Worm (Caenorhabditis elegans): ENCODE data around the gene ddi-1.

DNA sequence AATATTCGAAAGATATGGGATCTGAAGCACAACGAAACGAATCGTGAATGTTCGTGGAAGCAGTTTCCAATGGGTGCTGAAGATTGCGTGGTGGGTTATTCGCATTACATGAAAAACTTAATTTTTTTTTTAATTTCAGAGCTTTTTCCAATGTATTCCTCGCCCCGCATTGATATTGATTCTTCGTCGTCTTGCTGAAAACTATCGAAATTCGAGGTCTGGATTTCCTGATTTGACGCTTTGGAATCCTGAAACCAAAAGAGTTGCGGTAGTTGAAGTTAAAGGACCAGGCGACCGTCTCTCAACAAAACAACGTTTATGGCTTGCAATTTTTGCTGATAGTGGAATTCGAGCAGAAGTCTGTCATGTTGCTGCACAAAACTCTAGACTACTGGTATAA is 29.4 kb downstream of the ddi-1 start:
- TF ChIP-seq lin-39 (tag; optimal IDR thresholded peaks at IDR 0.05): no peak
- TF ChIP-seq mep-1 (tag; optimal IDR thresholded peaks at IDR 0.05): no peak
- TF ChIP-seq ces-1 (GFP tag; optimal IDR thresholded peaks at IDR 0.05): no peak
- no peak for TF ChIP-seq unc-62 (GFP tag; optimal IDR thresholded peaks at IDR 0.05)
- TF ChIP-seq nhr-11 (tag; optimal IDR thresholded peaks at IDR 0.05): no peak
- no peak for TF ChIP-seq nhr-84 (tag; optimal IDR thresholded peaks at IDR 0.05)
- TF ChIP-seq fkh-4 (tag; optimal IDR thresholded peaks at IDR 0.05; ENCODE audit: borderline replicate concordance): no peak
- no peak for TF ChIP-seq lin-14 (GFP tag; optimal IDR thresholded peaks at IDR 0.05)
- no peak for TF ChIP-seq nhr-71 (tag; optimal IDR thresholded peaks at IDR 0.05)
- TF ChIP-seq aly-2 (tag; optimal IDR thresholded peaks at IDR 0.05): no peak
- TF ChIP-seq elt-2 (tag; optimal IDR thresholded peaks at IDR 0.05): peak; percentile 24
- no peak for TF ChIP-seq mef-2 (tag; optimal IDR thresholded peaks at IDR 0.05)

Measured in whole organism, L1 larva.